Worm (Caenorhabditis elegans) whole organism, L1 larva: ENCODE data around the gene rpl-12.

Experiments used
- C16A3.4 ChIP-seq: fragments of 150-350 bp; optimal IDR thresholded peaks from 2 replicates; lab custom pipeline; 2014; ENCODE audit warnings: missing biosample characterization, missing genetic modification characterization
- F16B12.6 ChIP-seq: fragments of 150-350 bp; optimal IDR thresholded peaks from 2 replicates; lab custom pipeline; 2014; ENCODE audit warnings: missing biosample characterization, missing genetic modification characterization
- Y116A8C.19 ChIP-seq: sonication (generic microtip); optimal IDR thresholded peaks from 2 replicates; lab custom pipeline; 2016; ENCODE audit warnings: missing compliant biosample characterization, missing genetic modification characterization, borderline replicate concordance
- aha-1 ChIP-seq: fragments of 150-350 bp; optimal IDR thresholded peaks from 2 replicates; lab custom pipeline; 2014; ENCODE audit warnings: missing biosample characterization, missing genetic modification characterization
- alr-1 ChIP-seq: fragments of 200-800 bp; sonication (Bioruptor generic); optimal IDR thresholded peaks from 2 replicates; lab custom pipeline; 2018; ENCODE audit warnings: borderline replicate concordance, mild to moderate bottlenecking, missing genetic modification characterization, missing compliant biosample characterization
- aly-2 ChIP-seq: fragments of 150-350 bp; optimal IDR thresholded peaks from 2 replicates; lab custom pipeline; 2014; ENCODE audit warnings: missing biosample characterization, missing genetic modification characterization
- blmp-1 ChIP-seq: fragments of 150-350 bp; optimal IDR thresholded peaks from 2 replicates; lab custom pipeline; 2014; ENCODE audit warnings: missing biosample characterization, missing genetic modification characterization
- ceh-63 ChIP-seq: fragments of 200-800 bp; sonication (Bioruptor generic); optimal IDR thresholded peaks from 2 replicates; lab custom pipeline; 2018; ENCODE audit warnings: mild to moderate bottlenecking, missing genetic modification characterization, missing compliant biosample characterization
- ceh-8 ChIP-seq: fragments of 200-800 bp; sonication (Bioruptor generic); optimal IDR thresholded peaks from 2 replicates; lab custom pipeline; 2018; ENCODE audit warnings: mild to moderate bottlenecking, missing genetic modification characterization, moderate library complexity, missing compliant biosample characterization
- ceh-82 ChIP-seq, 3 experiments: fragments of 150-350 bp in 1 of 3; sonication (generic microtip) in 2 of 3; optimal IDR thresholded peaks; 2 replicates each; lab custom pipeline; 2014 to 2017; ENCODE audit warnings: missing biosample characterization in 3 of 3, missing genetic modification characterization in 3 of 3
- ceh-90 ChIP-seq: sonication (generic microtip); optimal IDR thresholded peaks from 2 replicates; lab custom pipeline; 2016; ENCODE audit warnings: missing genetic modification characterization, missing compliant biosample characterization
- ces-1 ChIP-seq: fragments of 150-350 bp; optimal IDR thresholded peaks from 2 replicates; lab custom pipeline; 2014; ENCODE audit warnings: missing biosample characterization, missing genetic modification reagents, missing genetic modification characterization
- dpl-1 ChIP-seq, 3 experiments: fragments of 150-350 bp in 2 of 3; sonication (generic microtip) in 1 of 3; optimal IDR thresholded peaks; 2 replicates each; lab custom pipeline; 2014 to 2017; ENCODE audit warnings: missing biosample characterization in 3 of 3, missing genetic modification characterization in 3 of 3, missing genetic modification reagents in 3 of 3
- dsc-1 ChIP-seq: sonication (generic microtip); optimal IDR thresholded peaks from 2 replicates; lab custom pipeline; 2016; ENCODE audit warnings: mild to moderate bottlenecking, missing genetic modification characterization, missing compliant biosample characterization
- efl-1 ChIP-seq, 4 experiments: fragments of 150-350 bp; optimal IDR thresholded peaks in 3 of 4; peaks in 1 of 4; 1 replicate in 1 of 4; 2 replicates in 3 of 4; lab custom pipeline; 2014; ENCODE audit warnings: missing biosample characterization in 2 of 4, missing genetic modification characterization in 2 of 4, missing genetic modification reagents in 2 of 4
- efl-3 ChIP-seq: fragments of 200-800 bp; sonication (Bioruptor generic); optimal IDR thresholded peaks from 2 replicates; lab custom pipeline; 2018; ENCODE audit warnings: mild to moderate bottlenecking, missing genetic modification characterization, missing compliant biosample characterization
- elt-2 ChIP-seq: sonication (generic microtip); optimal IDR thresholded peaks from 2 replicates; lab custom pipeline; 2016; ENCODE audit warnings: missing genetic modification characterization, mild to moderate bottlenecking, inconsistent platforms, missing compliant biosample characterization, missing genetic modification reagents
- fkh-10 ChIP-seq: sonication (generic microtip); optimal IDR thresholded peaks from 2 replicates; lab custom pipeline; 2017; ENCODE audit warnings: missing biosample characterization, missing genetic modification reagents, missing genetic modification characterization
- fkh-8 ChIP-seq: sonication (generic microtip); optimal IDR thresholded peaks from 2 replicates; lab custom pipeline; 2016; ENCODE audit warnings: mild to moderate bottlenecking, missing genetic modification characterization, missing compliant biosample characterization
- fos-1 ChIP-seq: fragments of 150-350 bp; optimal IDR thresholded peaks from 2 replicates; lab custom pipeline; 2014; ENCODE audit warnings: missing biosample characterization, missing genetic modification characterization
- hlh-4 ChIP-seq: sonication (generic microtip); optimal IDR thresholded peaks from 2 replicates; lab custom pipeline; 2016; ENCODE audit warnings: mild to moderate bottlenecking, missing genetic modification characterization, missing compliant biosample characterization
- hpl-2 ChIP-seq: fragments of 150-350 bp; optimal IDR thresholded peaks from 2 replicates; lab custom pipeline; 2014; ENCODE audit warnings: missing biosample characterization, missing genetic modification reagents, missing genetic modification characterization
- lin-15B ChIP-seq: fragments of 150-350 bp; sonication (generic microtip); optimal IDR thresholded peaks from 3 replicates; lab custom pipeline; 2014; ENCODE audit warnings: missing biosample characterization, missing genetic modification characterization
- lin-35 ChIP-seq, 2 experiments: fragments of 150-350 bp; optimal IDR thresholded peaks; 2 replicates each; lab custom pipeline; 2014; ENCODE audit warnings: missing biosample characterization in 2 of 2, missing genetic modification characterization in 2 of 2, missing genetic modification reagents in 2 of 2
- lin-39 ChIP-seq: fragments of 150-350 bp; optimal IDR thresholded peaks from 2 replicates; lab custom pipeline; 2014; ENCODE audit warnings: missing biosample characterization, missing genetic modification reagents, missing genetic modification characterization
- lsy-2 ChIP-seq, 2 experiments: fragments of 150-350 bp; optimal IDR thresholded peaks; 2 replicates each; lab custom pipeline; 2014; ENCODE audit warnings: missing biosample characterization in 2 of 2, missing genetic modification characterization in 2 of 2
- mep-1 ChIP-seq: fragments of 150-350 bp; optimal IDR thresholded peaks from 2 replicates; lab custom pipeline; 2014; ENCODE audit warnings: missing biosample characterization, missing genetic modification characterization
- nhr-237 ChIP-seq: fragments of 150-350 bp; optimal IDR thresholded peaks from 2 replicates; lab custom pipeline; 2014; ENCODE audit warnings: missing biosample characterization, missing genetic modification characterization
- nhr-47 ChIP-seq: sonication (generic microtip); optimal IDR thresholded peaks from 2 replicates; lab custom pipeline; 2016; ENCODE audit warnings: mild to moderate bottlenecking, missing genetic modification characterization, moderate library complexity, missing compliant biosample characterization
- nhr-71 ChIP-seq: sonication (generic microtip); optimal IDR thresholded peaks from 2 replicates; lab custom pipeline; 2016; ENCODE audit warnings: mild to moderate bottlenecking, missing genetic modification characterization, moderate library complexity, missing compliant biosample characterization
- nhr-76 ChIP-seq: sonication (generic microtip); optimal IDR thresholded peaks from 2 replicates; lab custom pipeline; 2017; ENCODE audit warnings: missing biosample characterization, missing genetic modification characterization
- rnt-1 ChIP-seq: sonication (generic microtip); optimal IDR thresholded peaks from 2 replicates; lab custom pipeline; 2016; ENCODE audit warnings: mild to moderate bottlenecking, missing genetic modification characterization, moderate library complexity, missing compliant biosample characterization
- skn-1 ChIP-seq: fragments of 150-350 bp; optimal IDR thresholded peaks from 2 replicates; lab custom pipeline; 2014; ENCODE audit warnings: missing biosample characterization, missing genetic modification characterization
- snpc-4 ChIP-seq: fragments of 150-350 bp; optimal IDR thresholded peaks from 2 replicates; lab custom pipeline; 2014; ENCODE audit warnings: missing biosample characterization, missing genetic modification characterization
- snu-23 ChIP-seq: sonication (generic microtip); optimal IDR thresholded peaks from 2 replicates; lab custom pipeline; 2016; ENCODE audit warnings: missing genetic modification characterization, missing compliant biosample characterization
- sox-4 ChIP-seq: sonication (generic microtip); optimal IDR thresholded peaks from 2 replicates; lab custom pipeline; 2016; ENCODE audit warnings: missing genetic modification characterization, missing compliant biosample characterization
- sup-37 ChIP-seq: fragments of 200-800 bp; sonication (Bioruptor generic); optimal IDR thresholded peaks from 2 replicates; lab custom pipeline; 2018; ENCODE audit warnings: mild to moderate bottlenecking, missing genetic modification characterization, missing compliant biosample characterization
- swsn-7 ChIP-seq: sonication (generic microtip); optimal IDR thresholded peaks from 2 replicates; lab custom pipeline; 2016; ENCODE audit warnings: missing genetic modification characterization, missing compliant biosample characterization
- tbx-2 ChIP-seq: sonication (generic microtip); optimal IDR thresholded peaks from 2 replicates; lab custom pipeline; 2016; ENCODE audit warnings: missing genetic modification characterization, missing compliant biosample characterization
- tlp-1 ChIP-seq: fragments of 150-350 bp; optimal IDR thresholded peaks from 2 replicates; lab custom pipeline; 2014; ENCODE audit warnings: missing biosample characterization, missing genetic modification characterization
- unc-130 ChIP-seq: fragments of 150-350 bp; optimal IDR thresholded peaks from 2 replicates; lab custom pipeline; 2017; ENCODE audit warnings: missing biosample characterization, missing genetic modification characterization, inconsistent platforms
- unc-98 ChIP-seq: fragments of 200-800 bp; sonication (Bioruptor generic); IDR thresholded peaks from 2 replicates; pipeline ENCODE4 v1.3.6; 2022; ENCODE audit warnings: missing genetic modification characterization, missing compliant biosample characterization

The rpl-12 gene

ce11 chrIV:13236485-13236884 is 4.0 kb downstream of the rpl-12 start, which contains the start of gene pwp-1:
TSS of gene pwp-1 (minus strand) at chrIV:13236585.
- TF ChIP-seq snpc-4 (tag; lab: Kevin White, UChicago) (no peak), C16A3.4 (tag; lab: Kevin White, UChicago) (no peak), hlh-4 (no peak), sup-37 (GFP tag; lab: Kevin White, UChicago) (no peak), lin-39 (tag; lab: Kevin White, UChicago) (no peak), ceh-90 (tag; lab: Kevin White, UChicago) (no peak), ceh-63 (GFP tag; lab: Kevin White, UChicago) (no peak), fos-1 (tag; lab: Kevin White, UChicago) (no peak), aly-2 (no peak), efl-3 (no peak), nhr-76 (tag; lab: Kevin White, UChicago) (no peak), unc-98 (GFP tag; lab: Robert Waterston, UW) (no peak), alr-1 (tag; lab: Kevin White, UChicago) (no peak), skn-1 (tag; lab: Kevin White, UChicago) (no peak), unc-130 (tag; lab: Kevin White, UChicago) (no peak)

- TF ChIP-seq nhr-47 (peak; percentile 1), dsc-1 (tag; lab: Kevin White, UChicago) (no peak), C16A3.4 (tag; lab: Kevin White, UChicago) (peak; percentile 68), swsn-7 (tag; lab: Kevin White, UChicago) (peak; percentile 11), aha-1 (tag; lab: Kevin White, UChicago) (no peak), snu-23 (GFP tag; lab: Kevin White, UChicago) (peak; percentile 55), mep-1 (tag; lab: Kevin White, UChicago) (peak; percentile 63), efl-1 (optimal IDR thresholded peaks at IDR 0.05; lab: Kevin White, UChicago) (peak; percentile 51 to 59), efl-1 (GFP tag; optimal IDR thresholded peaks at IDR 0.05 in 1 of 2; lab: Kevin White, UChicago) (peak; percentile 65 to 82), aly-2 (no peak), lin-35 (GFP tag; optimal IDR thresholded peaks at IDR 0.05; lab: Kevin White, UChicago) (peak; percentile 51 to 77), fkh-8 (tag; lab: Kevin White, UChicago) (peak; percentile 34), hlh-4 (no peak), tbx-2 (tag; lab: Kevin White, UChicago) (no peak), lsy-2 (tag; optimal IDR thresholded peaks at IDR 0.05; lab: Kevin White, UChicago) (peak; percentile 95 to 99), skn-1 (tag; lab: Kevin White, UChicago) (peak; percentile 6), tlp-1 (no peak), ces-1 (GFP tag; lab: Kevin White, UChicago) (no peak), lin-15B (peak; percentile 39), ceh-82 (tag; optimal IDR thresholded peaks at IDR 0.05; lab: Kevin White, UChicago) (peak in 1 of 3 experiments; percentile 37), blmp-1 (peak; percentile 63), unc-130 (tag; lab: Kevin White, UChicago) (peak; percentile 79), dpl-1 (GFP tag; optimal IDR thresholded peaks at IDR 0.05; lab: Kevin White, UChicago) (peak; percentile 15 to 68 (median 40)), nhr-71 (tag; lab: Kevin White, UChicago) (peak; percentile 35), F16B12.6 (tag; lab: Kevin White, UChicago) (peak; percentile 94), nhr-76 (tag; lab: Kevin White, UChicago) (no peak)
Observed at ce11 chrIV:13231393-13231792, 9.1 kb downstream of the rpl-12 start.

- TF ChIP-seq elt-2 (tag; lab: Kevin White, UChicago) = peak; percentile 33
- no peak for TF ChIP-seq sox-4 (tag; lab: Kevin White, UChicago)
Observed at ce11 chrIV:13221657-13222056, 18.8 kb downstream of the rpl-12 start, which contains the start of gene C48D1.5. TSS of gene C48D1.5 (plus strand) at chrIV:13221957.

- TF ChIP-seq rnt-1 (tag; lab: Kevin White, UChicago) = no peak
- TF ChIP-seq fkh-10 = peak; percentile 72
- TF ChIP-seq nhr-237 (tag; lab: Kevin White, UChicago) = no peak
- TF ChIP-seq hpl-2 (GFP tag; lab: Kevin White, UChicago) = no peak
- TF ChIP-seq hlh-4 = no peak
- no peak for TF ChIP-seq Y116A8C.19 (tag; lab: Kevin White, UChicago)
- no peak for TF ChIP-seq ceh-8 (GFP tag; lab: Kevin White, UChicago)
Observed at ce11 chrIV:13220594-13220993, 19.9 kb downstream of the rpl-12 start.
